Worm (Caenorhabditis elegans) whole organism, late embryonic: Measurements from ENCODE around the gene F22E12.3.

Source experiments
- ceh-45 ChIP-seq: fragments of 200-800 bp; sonication (Bioruptor generic); IDR thresholded peaks from 2 replicates; pipeline ENCODE4 v1.3.6; 2022; ENCODE audit warnings: missing genetic modification reagents, missing genetic modification characterization, missing compliant biosample characterization
- ets-4 ChIP-seq: sonication (generic microtip); optimal IDR thresholded peaks from 2 replicates; lab custom pipeline; 2016; ENCODE audit warnings: missing genetic modification characterization, missing compliant biosample characterization
- npax-4 ChIP-seq: sonication (generic microtip); optimal IDR thresholded peaks from 2 replicates; lab custom pipeline; 2016; ENCODE audit warnings: missing genetic modification characterization, missing compliant biosample characterization

ce11 chrV:10460685-10461084, 2.5 kb downstream of the F22E12.3 start:
- no peak for TF ChIP-seq ets-4 (tag; lab: Kevin White, UChicago)
- TF ChIP-seq ceh-45 (GFP tag; lab: Robert Waterston, UW), result no peak
- no peak for TF ChIP-seq npax-4 (tag; lab: Kevin White, UChicago)
